Worm (Caenorhabditis elegans): ENCODE results near the gene atrn-1.

- TF ChIP-seq repo-1 (tag; optimal IDR thresholded peaks at IDR 0.05) (no peak), him-1 (tag; optimal IDR thresholded peaks at IDR 0.05) (no peak), let-607 (tag; optimal IDR thresholded peaks at IDR 0.05) (no peak), C06A6.2 (GFP tag; conservative IDR thresholded peaks at IDR 0.05) (no peak), dpl-1 (GFP tag; optimal IDR thresholded peaks at IDR 0.05) (no peak), ztf-18 (tag; optimal IDR thresholded peaks at IDR 0.05) (no peak), sea-2 (GFP tag; IDR thresholded peaks at IDR 0.05) (no peak), B0019.2 (GFP tag; conservative IDR thresholded peaks at IDR 0.05) (no peak), efl-1 (GFP tag; optimal IDR thresholded peaks at IDR 0.05) (no peak), nhr-90 (tag; optimal IDR thresholded peaks at IDR 0.05) (no peak), ets-4 (GFP tag; optimal IDR thresholded peaks at IDR 0.05) (no peak), dpff-1 (tag; optimal IDR thresholded peaks at IDR 0.05) (no peak), Y53F4B.3 (GFP tag; IDR thresholded peaks at IDR 0.05) (no peak)
Observed at ce11 chrX:14761021-14761420, 49.6 kb downstream of the atrn-1 start, which contains the start of gene C05G5.5.

Measured in whole organism, young adult.